Fruit fly (Drosophila melanogaster) whole organism, embryonic: Measurements from ENCODE around the gene Cpr67Fa2.

Source experiments
- Ada2b ChIP-seq: fragments of 200-800 bp; sonication (Bioruptor generic); IDR thresholded peaks from 2 replicates; pipeline ENCODE4 v1.3.6; 2022; ENCODE audit warnings: missing biosample characterization, missing genetic modification characterization
- Asciz ChIP-seq: fragments of 200-800 bp; sonication (Bioruptor generic); optimal IDR thresholded peaks from 2 replicates; lab custom pipeline; 2017; ENCODE audit warnings: missing biosample characterization, mild to moderate bottlenecking, missing genetic modification characterization, missing genetic modification reagents
- BtbVII ChIP-seq: fragments of 200-800 bp; sonication (Bioruptor generic); optimal IDR thresholded peaks from 3 replicates; lab custom pipeline; 2017; ENCODE audit warnings: missing biosample characterization, mild to moderate bottlenecking, missing genetic modification characterization
- CG10274 ChIP-seq: fragments of 200-800 bp; sonication (Bioruptor generic); optimal IDR thresholded peaks from 3 replicates; lab custom pipeline; 2017; ENCODE audit warnings: missing biosample characterization, mild to moderate bottlenecking, missing genetic modification characterization
- CG10462 ChIP-seq: fragments of 200-800 bp; sonication (Bioruptor generic); optimal IDR thresholded peaks from 2 replicates; lab custom pipeline; 2016; ENCODE audit warnings: missing biosample characterization, missing genetic modification characterization
- CG10979 ChIP-seq: fragments of 200-800 bp; sonication (Bioruptor generic); optimal IDR thresholded peaks from 2 replicates; lab custom pipeline; 2018; ENCODE audit warnings: missing biosample characterization, mild to moderate bottlenecking, missing genetic modification characterization, moderate library complexity
- CG11504 ChIP-seq: fragments of 200-800 bp; sonication (Bioruptor generic); optimal IDR thresholded peaks from 3 replicates; lab custom pipeline; 2019; ENCODE audit warnings: missing biosample characterization, mild to moderate bottlenecking, missing genetic modification characterization, moderate library complexity
- CG12219 ChIP-seq: fragments of 200-800 bp; sonication (Bioruptor generic); optimal IDR thresholded peaks from 3 replicates; lab custom pipeline; 2018; ENCODE audit warnings: missing biosample characterization, mild to moderate bottlenecking, missing genetic modification characterization
- CG12391 ChIP-seq: fragments of 200-800 bp; sonication (Bioruptor generic); optimal IDR thresholded peaks from 3 replicates; lab custom pipeline; 2018; ENCODE audit warnings: missing biosample characterization, mild to moderate bottlenecking, missing genetic modification characterization, moderate library complexity
- CG15601 ChIP-seq: fragments of 200-800 bp; sonication (Bioruptor generic); optimal IDR thresholded peaks from 3 replicates; lab custom pipeline; 2019; ENCODE audit warnings: missing biosample characterization, mild to moderate bottlenecking, missing genetic modification characterization, moderate library complexity
- CG1602 ChIP-seq: fragments of 200-800 bp; sonication (Bioruptor generic); optimal IDR thresholded peaks from 3 replicates; lab custom pipeline; 2016; ENCODE audit warnings: missing biosample characterization, missing genetic modification characterization
- CG16779 ChIP-seq: fragments of 200-800 bp; sonication (Bioruptor generic); IDR thresholded peaks from 2 replicates; pipeline ENCODE4 v1.3.6; 2022; ENCODE audit warnings: missing biosample characterization, missing genetic modification characterization
- CG17612 ChIP-seq: fragments of 200-800 bp; sonication (Bioruptor generic); IDR thresholded peaks from 2 replicates; pipeline ENCODE4 v1.3.6; 2022; ENCODE audit warnings: missing biosample characterization, missing genetic modification characterization
- CG18011 ChIP-seq: fragments of 200-800 bp; sonication (Bioruptor generic); optimal IDR thresholded peaks from 2 replicates; lab custom pipeline; 2017; ENCODE audit warnings: missing biosample characterization, missing genetic modification characterization, mild to moderate bottlenecking, moderate library complexity, missing genotype
- CG2116 ChIP-seq: fragments of 200-800 bp; sonication (Bioruptor generic); optimal IDR thresholded peaks from 3 replicates; lab custom pipeline; 2018; ENCODE audit warnings: missing biosample characterization, mild to moderate bottlenecking, missing genetic modification characterization
- CG31388 ChIP-seq: fragments of 200-800 bp; sonication (Bioruptor generic); optimal IDR thresholded peaks from 2 replicates; lab custom pipeline; 2016; ENCODE audit warnings: missing biosample characterization, missing genetic modification characterization
- CG3407 ChIP-seq: fragments of 200-800 bp; sonication (Bioruptor generic); optimal IDR thresholded peaks from 2 replicates; lab custom pipeline; 2018; ENCODE audit warnings: missing biosample characterization, mild to moderate bottlenecking, missing genetic modification characterization
- CG3726 ChIP-seq: fragments of 200-800 bp; sonication (Bioruptor generic); IDR thresholded peaks from 3 replicates; pipeline ENCODE4, ENCODE4 v1.3.6; 2022; ENCODE audit warnings: missing biosample characterization, missing genetic modification characterization
- CG4730 ChIP-seq: fragments of 200-800 bp; sonication (Bioruptor generic); IDR thresholded peaks from 2 replicates; pipeline ENCODE4 v1.3.6; 2022; ENCODE audit warnings: missing biosample characterization, missing genetic modification characterization
- CG6175 ChIP-seq: fragments of 200-800 bp; sonication (Bioruptor generic); IDR thresholded peaks from 3 replicates; pipeline ENCODE4 v1.3.6; 2022; ENCODE audit warnings: missing biosample characterization, missing genetic modification characterization
- CG6254 ChIP-seq: fragments of 200-800 bp; sonication (Bioruptor generic); optimal IDR thresholded peaks from 3 replicates; lab custom pipeline; 2017; ENCODE audit warnings: mild to moderate bottlenecking, missing biosample characterization, missing genetic modification reagents, missing genetic modification characterization
- CG6791 ChIP-seq: fragments of 200-800 bp; sonication (Bioruptor generic); IDR thresholded peaks from 3 replicates; pipeline ENCODE4 v1.3.6; 2022; ENCODE audit warnings: missing biosample characterization, missing genetic modification characterization; ENCODE audit not compliant: partially characterized antibody
- CG7357 ChIP-seq: fragments of 200-800 bp; sonication (Bioruptor generic); IDR thresholded peaks from 3 replicates; pipeline ENCODE4 v1.3.6; 2022; ENCODE audit warnings: missing biosample characterization, missing genetic modification characterization
- CG7987 ChIP-seq: fragments of 200-800 bp; sonication (Bioruptor generic); optimal IDR thresholded peaks from 2 replicates; lab custom pipeline; 2018; ENCODE audit warnings: missing biosample characterization, mild to moderate bottlenecking, missing genetic modification characterization, moderate library complexity
- CG8281 ChIP-seq: fragments of 200-800 bp; sonication (Bioruptor generic); optimal IDR thresholded peaks from 2 replicates; lab custom pipeline; 2018; ENCODE audit warnings: missing biosample characterization, mild to moderate bottlenecking, missing genetic modification characterization, moderate library complexity
- CG9437 ChIP-seq: fragments of 200-800 bp; sonication (Bioruptor generic); optimal IDR thresholded peaks from 2 replicates; lab custom pipeline; 2018; ENCODE audit warnings: missing biosample characterization, mild to moderate bottlenecking, missing genetic modification characterization
- Dbx ChIP-seq: fragments of 200-800 bp; sonication (Bioruptor generic); IDR thresholded peaks from 3 replicates; pipeline ENCODE4 v1.3.6; 2022; ENCODE audit warnings: missing biosample characterization, missing genetic modification characterization
- Dp ChIP-seq: fragments of 200-800 bp; sonication (Bioruptor generic); optimal IDR thresholded peaks from 2 replicates; lab custom pipeline; 2018; ENCODE audit warnings: missing biosample characterization, mild to moderate bottlenecking, missing genetic modification characterization, moderate library complexity
- ERR ChIP-seq: fragments of 200-800 bp; sonication (Bioruptor generic); optimal IDR thresholded peaks from 2 replicates; lab custom pipeline; 2016; ENCODE audit warnings: missing biosample characterization, missing genetic modification characterization
- HLH4C ChIP-seq: fragments of 200-800 bp; sonication (Bioruptor generic); IDR thresholded peaks from 3 replicates; pipeline ENCODE4 v1.3.6; 2022; ENCODE audit warnings: missing biosample characterization, missing genetic modification characterization; ENCODE audit not compliant: partially characterized antibody
- Lpt ChIP-seq: fragments of >200 bp; optimal IDR thresholded peaks from 2 replicates; lab custom pipeline; 2018; ENCODE audit warnings: missing biosample characterization, missing genetic modification characterization
- NFAT ChIP-seq: fragments of 200-800 bp; sonication (Bioruptor generic); IDR thresholded peaks from 2 replicates; pipeline ENCODE4 v1.3.6; 2022; ENCODE audit warnings: missing biosample characterization, missing genetic modification characterization
- PHDP ChIP-seq: fragments of 200-800 bp; sonication (Bioruptor generic); optimal IDR thresholded peaks from 3 replicates; lab custom pipeline; 2018; ENCODE audit warnings: missing biosample characterization, mild to moderate bottlenecking, missing genetic modification characterization, moderate library complexity
- Ptx1 ChIP-seq: fragments of 200-800 bp; sonication (Bioruptor generic); IDR thresholded peaks from 2 replicates; pipeline ENCODE4 v1.3.6; 2022; ENCODE audit warnings: missing biosample characterization, missing genetic modification characterization
- Sry-δ ChIP-seq: fragments of 200-800 bp; sonication (Bioruptor generic); optimal IDR thresholded peaks from 2 replicates; lab custom pipeline; 2016; ENCODE audit warnings: missing biosample characterization, missing genetic modification characterization
- abd-A ChIP-seq: fragments of 200-800 bp; sonication (Bioruptor generic); optimal IDR thresholded peaks from 3 replicates; lab custom pipeline; 2019; ENCODE audit warnings: missing biosample characterization, mild to moderate bottlenecking, missing genetic modification characterization, moderate library complexity
- br ChIP-seq: fragments of >200 bp; optimal IDR thresholded peaks from 2 replicates; lab custom pipeline; 2017
- disco-r ChIP-seq: fragments of 200-800 bp; sonication (Bioruptor generic); optimal IDR thresholded peaks from 2 replicates; lab custom pipeline; 2016; ENCODE audit warnings: missing biosample characterization, missing genetic modification characterization
- dmrt11E ChIP-seq: fragments of 200-800 bp; sonication (Bioruptor generic); optimal IDR thresholded peaks from 3 replicates; lab custom pipeline; 2018; ENCODE audit warnings: missing biosample characterization, mild to moderate bottlenecking, missing genetic modification characterization, moderate library complexity
- en ChIP-seq: fragments of 200-800 bp; sonication (Bioruptor generic); optimal IDR thresholded peaks from 2 replicates; lab custom pipeline; 2016; ENCODE audit warnings: missing biosample characterization, missing genetic modification characterization
- inv ChIP-seq: fragments of 200-800 bp; sonication (Bioruptor generic); IDR thresholded peaks from 2 replicates; pipeline ENCODE4 v1.3.6; 2022; ENCODE audit warnings: missing biosample characterization, missing genetic modification characterization; ENCODE audit not compliant: partially characterized antibody
- knrl ChIP-seq: fragments of 200-800 bp; sonication (Bioruptor generic); IDR thresholded peaks from 3 replicates; pipeline ENCODE4 v1.3.6; 2022; ENCODE audit warnings: missing biosample characterization, missing genetic modification characterization; ENCODE audit not compliant: partially characterized antibody
- lilli ChIP-seq: fragments of 200-800 bp; sonication (Bioruptor generic); optimal IDR thresholded peaks from 3 replicates; lab custom pipeline; 2016; ENCODE audit warnings: missing biosample characterization, missing genetic modification characterization
- lola ChIP-seq, 3 experiments: fragments of >200 bp in 2 of 3; fragments of 200-800 bp in 1 of 3; sonication (Bioruptor generic) in 1 of 3; optimal IDR thresholded peaks; 2 replicates each; lab custom pipeline; 2017 to 2019; ENCODE audit warnings: missing biosample characterization in 3 of 3, missing genetic modification characterization in 3 of 3, mild to moderate bottlenecking in 1 of 3, moderate library complexity in 1 of 3
- mam ChIP-seq: fragments of 200-800 bp; sonication (Bioruptor generic); optimal IDR thresholded peaks from 3 replicates; lab custom pipeline; 2016; ENCODE audit warnings: missing biosample characterization, missing genetic modification characterization
- nerfin-1 ChIP-seq: fragments of 200-800 bp; sonication (Bioruptor generic); optimal IDR thresholded peaks from 3 replicates; lab custom pipeline; 2019; ENCODE audit warnings: missing biosample characterization, mild to moderate bottlenecking, missing genetic modification characterization, moderate library complexity
- pros ChIP-seq: fragments of 200-800 bp; sonication (Bioruptor generic); optimal IDR thresholded peaks from 3 replicates; lab custom pipeline; 2019; ENCODE audit warnings: missing biosample characterization, mild to moderate bottlenecking, missing genetic modification characterization, moderate library complexity
- sens ChIP-seq: fragments of 200-800 bp; sonication (Bioruptor generic); peaks from one replicate; lab custom pipeline; 2016; ENCODE audit warnings: missing biosample characterization, missing genetic modification characterization
- sna ChIP-seq: fragments of 200-800 bp; sonication (Bioruptor generic); IDR thresholded peaks from 2 replicates; pipeline ENCODE4 v1.3.6; 2022; ENCODE audit warnings: missing biosample characterization, missing genetic modification characterization; ENCODE audit not compliant: partially characterized antibody
- z ChIP-seq: fragments of 200-800 bp; sonication (Bioruptor generic); IDR thresholded peaks from 3 replicates; pipeline ENCODE4 v1.3.6; 2022; ENCODE audit warnings: missing biosample characterization, missing genetic modification characterization
- zfh2 ChIP-seq: fragments of 200-800 bp; sonication (Bioruptor generic); optimal IDR thresholded peaks from 2 replicates; lab custom pipeline; 2016; ENCODE audit warnings: missing biosample characterization, missing genetic modification characterization

Cpr67Fa2 gene

DNA sequence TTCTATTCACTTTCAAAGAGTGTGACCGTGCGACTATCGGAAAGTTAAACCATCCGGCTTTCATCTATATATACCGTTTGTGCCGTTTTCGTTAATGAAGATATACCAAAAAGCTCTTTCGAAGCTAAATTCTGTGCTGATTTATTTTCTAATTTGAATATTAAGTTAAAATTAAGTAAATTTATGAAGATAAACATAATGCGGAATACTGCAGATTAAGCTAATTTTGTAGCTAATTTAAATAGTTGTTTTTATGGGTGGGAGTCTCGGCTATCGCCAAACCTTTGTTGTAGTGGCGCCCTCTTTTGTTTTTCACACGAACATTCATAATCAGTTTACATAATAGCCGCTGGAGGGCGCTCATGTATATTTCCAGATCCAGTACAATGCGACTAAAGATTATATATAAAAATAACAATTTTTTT lies 7.6 kb downstream of the Cpr67Fa2 start, which contains the start of gene Aps (continued):
- TF ChIP-seq z (GFP tag; lab: Robert Waterston, UW) (no peak), CG31388 (GFP tag; lab: Kevin White, UChicago) (no peak), knrl (GFP tag; lab: Robert Waterston, UW) (peak; percentile 53; the same call in 1 of the 3 replicates), Asciz (GFP tag; lab: Kevin White, UChicago) (no peak), Sry-δ (GFP tag; lab: Kevin White, UChicago) (no peak), Dp (GFP tag; lab: Kevin White, UChicago) (peak; percentile 44), CG18011 (GFP tag; lab: Kevin White, UChicago) (no peak), pros (no peak), CG10979 (tag; lab: Kevin White, UChicago) (peak; percentile 1), CG17612 (GFP tag; lab: Robert Waterston, UW) (no peak), zfh2 (GFP tag; lab: Kevin White, UChicago) (no peak), CG3407 (GFP tag; lab: Kevin White, UChicago) (peak; percentile 25), CG15601 (tag; lab: Kevin White, UChicago) (peak; percentile 64), disco-r (GFP tag; lab: Kevin White, UChicago) (no peak), CG6791 (GFP tag; lab: Robert Waterston, UW) (no peak), CG10462 (no peak), CG9437 (GFP tag; lab: Kevin White, UChicago) (no peak), CG6175 (GFP tag; lab: Robert Waterston, UW) (no peak), CG6254 (GFP tag; lab: Kevin White, UChicago) (no peak), Dbx (GFP tag; lab: Robert Waterston, UW) (peak; percentile 60; the same call in 1 of the 3 replicates), Ptx1 (GFP tag; lab: Robert Waterston, UW) (peak; percentile 49; the same call in 1 of the 2 replicates), HLH4C (no peak), CG7357 (GFP tag; lab: Robert Waterston, UW) (no peak), mam (GFP tag; lab: Kevin White, UChicago) (peak; percentile 15), en (no peak), CG1602 (GFP tag; lab: Kevin White, UChicago) (peak; percentile 59), nerfin-1 (no peak), CG12219 (GFP tag; lab: Kevin White, UChicago) (no peak), CG2116 (GFP tag; lab: Kevin White, UChicago) (peak; percentile 55), Lpt (GFP tag; lab: Kevin White, UChicago) (no peak), br (no peak), ERR (GFP tag; lab: Kevin White, UChicago) (no peak), sens (peak; percentile 17), CG3726 (GFP tag; lab: Robert Waterston, UW) (no peak), CG8281 (tag; lab: Kevin White, UChicago) (no peak), NFAT (GFP tag; lab: Robert Waterston, UW) (peak; percentile 89), Ada2b (no peak), CG4730 (peak; percentile 53), CG12391 (tag; lab: Kevin White, UChicago) (peak; percentile 59), lola (GFP tag; optimal IDR thresholded peaks at IDR 0.05; lab: Kevin White, UChicago) (no peak), sna (GFP tag; lab: Robert Waterston, UW) (no peak), dmrt11E (tag; lab: Kevin White, UChicago) (no peak), CG11504 (peak; percentile 64), PHDP (tag; lab: Kevin White, UChicago) (peak; percentile 42), CG16779 (GFP tag; lab: Robert Waterston, UW) (no peak), BtbVII (GFP tag; lab: Kevin White, UChicago) (no peak), inv (GFP tag; lab: Robert Waterston, UW) (no peak), lilli (peak; percentile 40), CG7987 (GFP tag; lab: Kevin White, UChicago) (peak; percentile 24), abd-A (tag; lab: Kevin White, UChicago) (peak; percentile 27), CG10274 (GFP tag; lab: Kevin White, UChicago) (no peak)
